Worm (Caenorhabditis elegans) whole organism, early embryonic: ENCODE results near the gene str-156.
A peak's percentile ranks its signal among the peaks of the same experiment; 100 is the strongest.

ENCODE experiments used
- B0310.2 ChIP-seq: sonication (generic microtip); optimal IDR thresholded peaks from 2 replicates; lab custom pipeline; 2016; ENCODE audit warnings: mild to moderate bottlenecking, missing genetic modification characterization, missing compliant biosample characterization
- F13C5.2 ChIP-seq: sonication (generic microtip); optimal IDR thresholded peaks from 2 replicates; lab custom pipeline; 2017; ENCODE audit warnings: mild to moderate bottlenecking, missing genetic modification characterization, inconsistent platforms, missing compliant biosample characterization
- aly-1 ChIP-seq: sonication (generic microtip); optimal IDR thresholded peaks from 2 replicates; lab custom pipeline; 2016; ENCODE audit warnings: missing genetic modification characterization, missing compliant biosample characterization
- ama-1 ChIP-seq: fragments of 150-350 bp; optimal IDR thresholded peaks from 2 replicates; lab custom pipeline; 2014
- ceh-13 ChIP-seq: fragments of 200-800 bp; sonication (Bioruptor generic); optimal IDR thresholded peaks from 2 replicates; lab custom pipeline; 2018; ENCODE audit warnings: mild to moderate bottlenecking, missing genetic modification characterization, missing compliant biosample characterization
- ceh-36 ChIP-seq: sonication (generic microtip); optimal IDR thresholded peaks from 2 replicates; lab custom pipeline; 2016; ENCODE audit warnings: missing genetic modification characterization, inconsistent platforms, missing compliant biosample characterization
- ets-7 ChIP-seq: sonication (generic microtip); optimal IDR thresholded peaks from 2 replicates; lab custom pipeline; 2016; ENCODE audit warnings: missing genotype, missing genetic modification characterization, missing compliant biosample characterization
- flt-1 ChIP-seq: fragments of 200-800 bp; sonication (Bioruptor generic); IDR thresholded peaks from 2 replicates; pipeline ENCODE4 v1.3.6; 2022; ENCODE audit warnings: missing genetic modification characterization, missing compliant biosample characterization
- hmbx-1 ChIP-seq: sonication (generic microtip); optimal IDR thresholded peaks from 2 replicates; lab custom pipeline; 2016; ENCODE audit warnings: mild to moderate bottlenecking, missing genetic modification characterization, missing compliant biosample characterization
- hmg-4 ChIP-seq: fragments of 200-800 bp; sonication (Bioruptor generic); optimal IDR thresholded peaks from 2 replicates; lab custom pipeline; 2018; ENCODE audit warnings: mild to moderate bottlenecking, missing genetic modification characterization, missing compliant biosample characterization
- hnd-1 ChIP-seq: sonication (generic microtip); optimal IDR thresholded peaks from 2 replicates; lab custom pipeline; 2016; ENCODE audit warnings: missing genetic modification characterization, missing compliant biosample characterization
- pes-1 ChIP-seq: fragments of 200-800 bp; sonication (Bioruptor generic); IDR thresholded peaks from 2 replicates; pipeline ENCODE4 v1.3.6; 2022; ENCODE audit warnings: missing genetic modification reagents, missing genetic modification characterization, missing compliant biosample characterization
- scrt-1 ChIP-seq: fragments of 200-800 bp; sonication (Bioruptor generic); IDR thresholded peaks from 2 replicates; pipeline ENCODE4 v1.3.6; 2022; ENCODE audit warnings: missing genetic modification characterization, missing compliant biosample characterization
- sea-1 ChIP-seq: fragments of 200-800 bp; sonication (Bioruptor generic); conservative IDR thresholded peaks from 2 replicates; pipeline ENCODE4 v1.3.6; 2022; ENCODE audit warnings: missing genetic modification characterization, missing compliant biosample characterization
- tbx-11 ChIP-seq: fragments of 200-800 bp; sonication (Bioruptor generic); IDR thresholded peaks from 2 replicates; pipeline ENCODE4 v1.3.6; 2022; ENCODE audit warnings: missing genetic modification characterization, missing compliant biosample characterization
- tbx-37 ChIP-seq: fragments of 200-800 bp; sonication (Bioruptor generic); conservative IDR thresholded peaks from 2 replicates; pipeline ENCODE4 v1.3.6; 2022; ENCODE audit warnings: missing genetic modification reagents, missing genetic modification characterization, missing compliant biosample characterization
- tra-4 ChIP-seq: sonication (generic microtip); optimal IDR thresholded peaks from 2 replicates; lab custom pipeline; 2017; ENCODE audit warnings: missing genetic modification characterization, missing compliant biosample characterization

Gene str-156

ce11 chrIV:4913090-4913489 is at the start of gene str-156:
TSS of gene str-156 (plus strand) at chrIV:4913390.
- no peak for TF ChIP-seq tbx-11 (GFP tag; lab: Robert Waterston, UW)
- TF ChIP-seq scrt-1: no peak
- TF ChIP-seq ets-7 (tag; lab: Kevin White, UChicago): no peak
- no peak for TF ChIP-seq tbx-37 (GFP tag; lab: Robert Waterston, UW)
- TF ChIP-seq ceh-36 (tag; lab: Kevin White, UChicago): no peak
- no peak for TF ChIP-seq tra-4 (tag; lab: Kevin White, UChicago)

DNA sequence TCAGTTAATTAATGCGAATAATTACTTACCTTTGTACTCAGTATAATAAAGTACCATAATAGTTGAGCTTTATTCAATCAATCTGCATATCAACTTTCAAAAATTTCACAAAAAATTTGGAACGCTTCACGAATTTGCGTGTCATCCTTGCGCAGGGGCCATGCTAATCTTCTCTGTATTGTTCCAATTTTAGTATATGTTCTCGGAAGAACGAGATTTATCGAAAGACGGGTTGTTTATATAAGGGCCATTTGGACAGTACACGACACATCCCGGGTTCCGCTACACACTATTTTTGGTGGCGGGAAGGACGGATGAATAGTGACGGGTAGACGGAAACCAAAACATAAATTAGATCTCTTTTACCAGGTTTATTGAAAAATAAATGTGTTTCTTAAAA is 48.7 kb upstream of the str-156 start:
- TF ChIP-seq sea-1 (GFP tag; lab: Robert Waterston, UW): no peak
- no peak for TF ChIP-seq ets-7 (tag; lab: Kevin White, UChicago)
- no peak for TF ChIP-seq aly-1 (tag; lab: Kevin White, UChicago)
- TF ChIP-seq pes-1: 0 out of 2 replicates have a peak, but pooled peaks have one; percentile 32
- TF ChIP-seq tra-4 (tag; lab: Kevin White, UChicago): no peak
- 0 out of 2 replicates have a peak, but pooled peaks have one; percentile 19 for TF ChIP-seq tbx-11 (GFP tag; lab: Robert Waterston, UW)
- TF ChIP-seq scrt-1: no peak
- TF ChIP-seq B0310.2 (tag; lab: Kevin White, UChicago): no peak

DNA sequence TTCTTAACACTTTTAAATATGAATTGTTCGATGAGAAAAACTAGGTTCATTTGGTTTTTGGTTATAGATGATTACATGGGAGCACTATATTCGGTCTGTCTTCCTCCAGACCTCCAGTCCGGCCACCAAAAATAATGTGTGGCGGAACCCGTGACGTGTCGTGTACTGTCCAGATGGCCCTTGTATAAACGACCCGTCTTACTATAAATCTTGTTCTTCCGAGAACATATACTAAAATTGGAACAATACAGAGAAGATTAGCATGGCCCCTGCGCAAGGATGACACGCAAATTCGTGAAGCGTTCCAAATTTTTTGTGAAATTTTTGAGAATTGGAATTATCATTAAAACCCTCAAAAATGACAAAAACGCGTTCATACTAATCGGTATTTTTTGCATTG is 46.6 kb upstream of the str-156 start:
- no peak for TF ChIP-seq pes-1
- no peak for TF ChIP-seq ceh-36 (tag; lab: Kevin White, UChicago)
- TF ChIP-seq hnd-1 (tag; lab: Kevin White, UChicago): no peak
- no peak for TF ChIP-seq aly-1 (tag; lab: Kevin White, UChicago)
- no peak for TF ChIP-seq hmbx-1 (tag; lab: Kevin White, UChicago)
- no peak for TF ChIP-seq scrt-1
- TF ChIP-seq tbx-37 (GFP tag; lab: Robert Waterston, UW): no peak
- no peak for TF ChIP-seq ama-1 (lab: Kevin White, UChicago)
- no peak for TF ChIP-seq ets-7 (tag; lab: Kevin White, UChicago)
- no peak for TF ChIP-seq sea-1 (GFP tag; lab: Robert Waterston, UW)
- TF ChIP-seq tbx-11 (GFP tag; lab: Robert Waterston, UW): no peak
- TF ChIP-seq hmg-4 (GFP tag; lab: Kevin White, UChicago): no peak

DNA sequence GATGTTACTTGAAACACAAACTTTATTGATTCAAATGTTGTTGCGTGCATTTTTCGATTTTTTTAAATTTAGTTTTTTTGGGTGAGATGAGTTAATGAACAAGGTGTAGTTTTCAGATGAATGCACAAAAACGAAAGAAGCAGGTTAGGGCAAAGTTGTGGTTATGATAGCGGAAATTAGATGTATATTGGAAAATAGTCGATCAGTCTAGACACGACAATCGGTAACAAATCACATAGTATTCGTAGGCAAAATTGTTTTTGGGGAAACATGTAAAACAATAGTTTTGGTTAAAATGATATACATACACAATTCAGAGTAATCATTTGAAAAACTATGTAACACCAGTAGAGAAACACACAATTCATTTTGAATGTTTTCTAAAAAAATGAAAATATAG is 45.6 kb upstream of the str-156 start, which contains the start of gene str-172:
str-172 (minus strand) TSS at position 101 of the 400 bp plus-strand sequence.
- no peak for TF ChIP-seq ceh-36 (tag; lab: Kevin White, UChicago)
- TF ChIP-seq tbx-37 (GFP tag; lab: Robert Waterston, UW): no peak
- TF ChIP-seq scrt-1: no peak
- TF ChIP-seq tbx-11 (GFP tag; lab: Robert Waterston, UW): no peak
- TF ChIP-seq F13C5.2 (tag; lab: Kevin White, UChicago): no peak
- no peak for TF ChIP-seq flt-1
- no peak for TF ChIP-seq tra-4 (tag; lab: Kevin White, UChicago)
- no peak for TF ChIP-seq B0310.2 (tag; lab: Kevin White, UChicago)
- TF ChIP-seq ama-1 (lab: Kevin White, UChicago): no peak
- no peak for TF ChIP-seq hmg-4 (GFP tag; lab: Kevin White, UChicago)
- no peak for TF ChIP-seq sea-1 (GFP tag; lab: Robert Waterston, UW)
- no peak for TF ChIP-seq hnd-1 (tag; lab: Kevin White, UChicago)
- TF ChIP-seq hmbx-1 (tag; lab: Kevin White, UChicago): no peak
- TF ChIP-seq ets-7 (tag; lab: Kevin White, UChicago): no peak
- no peak for TF ChIP-seq ceh-13 (GFP tag; lab: Kevin White, UChicago)

- TF ChIP-seq tbx-37 (GFP tag; lab: Robert Waterston, UW) (no peak), hnd-1 (tag; lab: Kevin White, UChicago) (no peak), F13C5.2 (tag; lab: Kevin White, UChicago) (no peak), ceh-36 (tag; lab: Kevin White, UChicago) (no peak), ama-1 (lab: Kevin White, UChicago) (no peak), B0310.2 (tag; lab: Kevin White, UChicago) (no peak), hmg-4 (GFP tag; lab: Kevin White, UChicago) (no peak), sea-1 (GFP tag; lab: Robert Waterston, UW) (no peak), hmbx-1 (tag; lab: Kevin White, UChicago) (no peak), scrt-1 (no peak)
Measured at ce11 chrIV:4870546-4870945, 42.6 kb upstream of the str-156 start, which contains the start of gene str-175. TSS of gene str-175 (minus strand) at chrIV:4870646.

DNA sequence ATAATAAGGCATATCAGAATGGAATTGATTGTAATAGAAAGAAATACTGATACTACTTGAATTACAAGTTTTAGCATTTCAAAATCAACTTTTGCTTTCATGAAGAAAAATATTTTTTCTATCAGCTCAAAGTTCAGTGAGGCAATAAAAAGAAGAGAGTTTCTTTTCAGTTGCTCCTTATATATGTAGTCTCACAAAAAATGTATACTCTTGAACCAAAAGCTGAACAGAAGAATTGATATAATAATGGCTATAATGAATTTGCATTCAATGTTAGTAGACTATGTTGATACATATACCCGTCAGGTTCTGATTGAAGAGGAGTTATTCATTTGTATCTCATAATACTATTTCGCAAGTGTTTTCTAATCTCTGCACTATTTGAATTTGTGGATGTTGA is 38.6 kb upstream of the str-156 start, which contains the start of gene str-174:
str-174 (minus strand) TSS at position 101 of the 400 bp plus-strand sequence.
- TF ChIP-seq ets-7 (tag; lab: Kevin White, UChicago): no peak
- no peak for TF ChIP-seq scrt-1
- TF ChIP-seq hmbx-1 (tag; lab: Kevin White, UChicago): no peak

DNA sequence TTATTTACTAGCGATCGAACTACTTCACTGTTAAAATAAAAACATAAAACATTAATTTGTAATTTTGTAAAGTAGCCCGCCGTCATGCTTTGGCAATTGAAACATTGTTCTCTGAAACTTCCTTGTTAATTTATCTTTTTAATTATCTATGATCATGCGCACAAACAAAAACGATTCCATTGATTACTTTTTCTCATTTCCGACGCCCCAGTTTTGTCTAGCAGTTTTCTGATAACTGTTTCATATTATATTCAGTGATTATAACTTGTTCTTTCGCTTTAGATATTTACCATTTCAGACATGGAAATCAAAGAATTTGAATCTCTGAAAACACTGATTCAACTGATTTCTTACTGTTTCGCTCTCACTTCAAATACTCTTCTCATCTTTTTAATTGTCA is 36.1 kb upstream of the str-156 start, which contains the start of gene str-170:
str-170 (plus strand) TSS at position 301 of the 400 bp plus-strand sequence.
- TF ChIP-seq ceh-36 (tag; lab: Kevin White, UChicago) (no peak), F13C5.2 (tag; lab: Kevin White, UChicago) (no peak), aly-1 (tag; lab: Kevin White, UChicago) (no peak), scrt-1 (no peak), tbx-37 (GFP tag; lab: Robert Waterston, UW) (no peak), hmg-4 (GFP tag; lab: Kevin White, UChicago) (no peak), flt-1 (no peak), ets-7 (tag; lab: Kevin White, UChicago) (no peak)

DNA sequence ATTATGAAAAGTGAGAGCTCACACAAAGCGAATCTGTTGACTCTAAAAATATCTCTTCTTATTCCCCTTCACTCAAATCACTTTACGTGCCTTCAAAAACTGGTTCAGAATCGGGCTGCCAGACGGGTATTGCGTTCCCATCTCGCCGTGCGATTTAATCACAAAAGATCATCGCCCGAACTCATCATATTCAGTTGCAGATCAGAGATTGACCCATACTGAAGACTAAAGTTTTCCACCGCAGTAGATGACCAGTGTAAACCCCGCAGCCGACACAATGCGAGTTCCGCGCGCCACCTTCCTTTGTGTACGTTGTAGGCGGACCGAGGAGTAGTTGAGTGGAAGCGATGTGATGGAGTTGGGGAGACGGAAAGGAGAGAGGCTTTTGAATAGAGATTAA is 32.6 kb upstream of the str-156 start:
- peak; percentile 8 for TF ChIP-seq F13C5.2 (tag; lab: Kevin White, UChicago)
- no peak for TF ChIP-seq sea-1 (GFP tag; lab: Robert Waterston, UW)
- TF ChIP-seq pes-1: no peak; the same call in 1 of the 2 replicates
- TF ChIP-seq ama-1 (lab: Kevin White, UChicago): peak; percentile 50
